Fruit fly (Drosophila melanogaster): Measurements from ENCODE around the gene CG32264.

Gene CG32264

dm6 chr3L:3665288-3666210 is 140.7 kb downstream of the CG32264 start (continued):
- TF ChIP-seq Sox100B (GFP tag; optimal IDR thresholded peaks at IDR 0.05), result no peak
- TF ChIP-seq wek (GFP tag; optimal IDR thresholded peaks at IDR 0.05), result no peak
- TF ChIP-seq CG3847 (GFP tag; IDR thresholded peaks at IDR 0.05), result peak; percentile 41; the same call in 1 of the 2 replicates
- peak; percentile 51 for TF ChIP-seq CG8944 (GFP tag; optimal IDR thresholded peaks at IDR 0.05)
- no peak for TF ChIP-seq pzg (GFP tag; optimal IDR thresholded peaks at IDR 0.05)
- no peak for TF ChIP-seq nau (GFP tag; optimal IDR thresholded peaks at IDR 0.05)
- no peak for TF ChIP-seq CG31441 (GFP tag; IDR thresholded peaks at IDR 0.05)
- peak; percentile 14 for TF ChIP-seq CG13775 (GFP tag; optimal IDR thresholded peaks at IDR 0.05)
- no peak for TF ChIP-seq CG11695 (GFP tag; IDR thresholded peaks at IDR 0.05)
- no peak for TF ChIP-seq prd (optimal IDR thresholded peaks at IDR 0.05)
- TF ChIP-seq prd (GFP tag; IDR thresholded peaks at IDR 0.05), result peak; percentile 32; the same call in 1 of the 3 replicates
- TF ChIP-seq NK7.1 (GFP tag; optimal IDR thresholded peaks at IDR 0.05), result no peak
- no peak for TF ChIP-seq ash1 (GFP tag; optimal IDR thresholded peaks at IDR 0.05)
- peak; percentile 53 for TF ChIP-seq CG12236 (GFP tag; optimal IDR thresholded peaks at IDR 0.05)
- no peak for TF ChIP-seq exex (tag; optimal IDR thresholded peaks at IDR 0.05)
- TF ChIP-seq CG16815 (GFP tag; optimal IDR thresholded peaks at IDR 0.05), result peak; percentile 46
- peak; percentile 32 for TF ChIP-seq CG12942 (GFP tag; optimal IDR thresholded peaks at IDR 0.05)
- peak; percentile 75 for TF ChIP-seq CG9932 (GFP tag; IDR thresholded peaks at IDR 0.05)
- no peak for TF ChIP-seq bab2 (GFP tag; optimal IDR thresholded peaks at IDR 0.05)
- peak; percentile 68 for TF ChIP-seq CG13624 (GFP tag; optimal IDR thresholded peaks at IDR 0.05)
- TF ChIP-seq CG7745 (tag; optimal IDR thresholded peaks at IDR 0.05), result no peak
- TF ChIP-seq Chrac-16 (GFP tag; optimal IDR thresholded peaks at IDR 0.05), result peak; percentile 53
- TF ChIP-seq Scr (GFP tag; IDR thresholded peaks at IDR 0.05; ENCODE audit: partially characterized antibody), result no peak
- TF ChIP-seq cato (GFP tag; optimal IDR thresholded peaks at IDR 0.05; ENCODE audit: borderline replicate concordance), result no peak
- peak; percentile 64 for TF ChIP-seq Dip3 (GFP tag; optimal IDR thresholded peaks at IDR 0.05)
- TF ChIP-seq CG7786 (GFP tag; optimal IDR thresholded peaks at IDR 0.05), result peak; percentile 56
- no peak for TF ChIP-seq Ets65A (GFP tag)
- TF ChIP-seq CG10543 (GFP tag; optimal IDR thresholded peaks at IDR 0.05), result no peak
- TF ChIP-seq gcm2 (GFP tag; optimal IDR thresholded peaks at IDR 0.05), result no peak
- peak; percentile 62 for TF ChIP-seq Abd-B (GFP tag; optimal IDR thresholded peaks at IDR 0.05)
- peak; percentile 49 for TF ChIP-seq CG4707 (GFP tag; optimal IDR thresholded peaks at IDR 0.05)
- no peak for TF ChIP-seq jigr1 (GFP tag; IDR thresholded peaks at IDR 0.05)
- 0 out of 2 replicates have a peak, but pooled peaks have one; percentile 9 for TF ChIP-seq CG32772 (GFP tag; IDR thresholded peaks at IDR 0.05)
- TF ChIP-seq Vsx1 (GFP tag; optimal IDR thresholded peaks at IDR 0.05), result peak; percentile 60
- peak; percentile 62 for TF ChIP-seq CG1603 (tag; optimal IDR thresholded peaks at IDR 0.05)
- TF ChIP-seq CG11398 (GFP tag; optimal IDR thresholded peaks at IDR 0.05), result peak; percentile 16
- no peak for TF ChIP-seq fd64A (GFP tag; optimal IDR thresholded peaks at IDR 0.05)
- TF ChIP-seq CG3281 (GFP tag; optimal IDR thresholded peaks at IDR 0.05), result no peak
- peak; percentile 54 for TF ChIP-seq CG12219 (GFP tag; optimal IDR thresholded peaks at IDR 0.05)
- TF ChIP-seq ssp (GFP tag; IDR thresholded peaks at IDR 0.05), result peak; percentile 12; the same call in 1 of the 2 replicates
- no peak for TF ChIP-seq gfzf (GFP tag; optimal IDR thresholded peaks at IDR 0.05)
- no peak for TF ChIP-seq BtbVII (GFP tag; optimal IDR thresholded peaks at IDR 0.05)
- 0 out of 2 replicates have a peak, but pooled peaks have one; percentile 12 for TF ChIP-seq sob (GFP tag; IDR thresholded peaks at IDR 0.05)
- TF ChIP-seq Stat92E (GFP tag; optimal IDR thresholded peaks at IDR 0.05), result no peak
- peak; percentile 34 for TF ChIP-seq tx (GFP tag; optimal IDR thresholded peaks at IDR 0.05)
- TF ChIP-seq ab (GFP tag; optimal IDR thresholded peaks at IDR 0.05), result peak; percentile 35
- TF ChIP-seq dysf (GFP tag; IDR thresholded peaks at IDR 0.05), result peak; percentile 36; the same call in 1 of the 3 replicates
- no peak for TF ChIP-seq Meics (GFP tag; optimal IDR thresholded peaks at IDR 0.05)
